Worm (Caenorhabditis elegans) whole organism, early embryonic: ENCODE results near the gene C11G10.1.

Experiments used
- B0310.2 ChIP-seq: sonication (generic microtip); optimal IDR thresholded peaks from 2 replicates; lab custom pipeline; 2016; ENCODE audit warnings: mild to moderate bottlenecking, missing genetic modification characterization, missing compliant biosample characterization
- F13C5.2 ChIP-seq: sonication (generic microtip); optimal IDR thresholded peaks from 2 replicates; lab custom pipeline; 2017; ENCODE audit warnings: mild to moderate bottlenecking, missing genetic modification characterization, inconsistent platforms, missing compliant biosample characterization
- aly-1 ChIP-seq: sonication (generic microtip); optimal IDR thresholded peaks from 2 replicates; lab custom pipeline; 2016; ENCODE audit warnings: missing genetic modification characterization, missing compliant biosample characterization
- ama-1 ChIP-seq: fragments of 150-350 bp; optimal IDR thresholded peaks from 2 replicates; lab custom pipeline; 2014
- ceh-13 ChIP-seq: fragments of 200-800 bp; sonication (Bioruptor generic); optimal IDR thresholded peaks from 2 replicates; lab custom pipeline; 2018; ENCODE audit warnings: mild to moderate bottlenecking, missing genetic modification characterization, missing compliant biosample characterization
- ceh-36 ChIP-seq: sonication (generic microtip); optimal IDR thresholded peaks from 2 replicates; lab custom pipeline; 2016; ENCODE audit warnings: missing genetic modification characterization, inconsistent platforms, missing compliant biosample characterization
- ets-7 ChIP-seq: sonication (generic microtip); optimal IDR thresholded peaks from 2 replicates; lab custom pipeline; 2016; ENCODE audit warnings: missing genotype, missing genetic modification characterization, missing compliant biosample characterization
- flt-1 ChIP-seq: fragments of 200-800 bp; sonication (Bioruptor generic); IDR thresholded peaks from 2 replicates; pipeline ENCODE4 v1.3.6; 2022; ENCODE audit warnings: missing genetic modification characterization, missing compliant biosample characterization
- hmbx-1 ChIP-seq: sonication (generic microtip); optimal IDR thresholded peaks from 2 replicates; lab custom pipeline; 2016; ENCODE audit warnings: mild to moderate bottlenecking, missing genetic modification characterization, missing compliant biosample characterization
- hmg-4 ChIP-seq: fragments of 200-800 bp; sonication (Bioruptor generic); optimal IDR thresholded peaks from 2 replicates; lab custom pipeline; 2018; ENCODE audit warnings: mild to moderate bottlenecking, missing genetic modification characterization, missing compliant biosample characterization
- hnd-1 ChIP-seq: sonication (generic microtip); optimal IDR thresholded peaks from 2 replicates; lab custom pipeline; 2016; ENCODE audit warnings: missing genetic modification characterization, missing compliant biosample characterization
- pes-1 ChIP-seq: fragments of 200-800 bp; sonication (Bioruptor generic); IDR thresholded peaks from 2 replicates; pipeline ENCODE4 v1.3.6; 2022; ENCODE audit warnings: missing genetic modification reagents, missing genetic modification characterization, missing compliant biosample characterization
- scrt-1 ChIP-seq: fragments of 200-800 bp; sonication (Bioruptor generic); IDR thresholded peaks from 2 replicates; pipeline ENCODE4 v1.3.6; 2022; ENCODE audit warnings: missing genetic modification characterization, missing compliant biosample characterization
- sea-1 ChIP-seq: fragments of 200-800 bp; sonication (Bioruptor generic); conservative IDR thresholded peaks from 2 replicates; pipeline ENCODE4 v1.3.6; 2022; ENCODE audit warnings: missing genetic modification characterization, missing compliant biosample characterization
- tbx-11 ChIP-seq: fragments of 200-800 bp; sonication (Bioruptor generic); IDR thresholded peaks from 2 replicates; pipeline ENCODE4 v1.3.6; 2022; ENCODE audit warnings: missing genetic modification characterization, missing compliant biosample characterization
- tbx-37 ChIP-seq: fragments of 200-800 bp; sonication (Bioruptor generic); conservative IDR thresholded peaks from 2 replicates; pipeline ENCODE4 v1.3.6; 2022; ENCODE audit warnings: missing genetic modification reagents, missing genetic modification characterization, missing compliant biosample characterization
- tra-4 ChIP-seq: sonication (generic microtip); optimal IDR thresholded peaks from 2 replicates; lab custom pipeline; 2017; ENCODE audit warnings: missing genetic modification characterization, missing compliant biosample characterization

The C11G10.1 gene

ce11 chrX:15173303-15173904 lies 14.9 kb upstream of the C11G10.1 start, which contains the start of gene ucr-2.2:
ucr-2.2 (plus strand) TSS chrX:15173904.
- TF ChIP-seq tbx-11 (GFP tag; lab: Robert Waterston, UW) (0 out of 2 replicates have a peak, but pooled peaks have one; percentile 40), hnd-1 (tag; lab: Kevin White, UChicago) (no peak), pes-1 (GFP tag; lab: Robert Waterston, UW) (peak; percentile 48; the same call in 1 of the 2 replicates), F13C5.2 (peak; percentile 79), sea-1 (no peak)

ce11 chrX:15170958-15171357 lies 12.4 kb upstream of the C11G10.1 start:
- TF ChIP-seq pes-1 (GFP tag; lab: Robert Waterston, UW) (no peak), tbx-11 (GFP tag; lab: Robert Waterston, UW) (no peak), flt-1 (GFP tag; lab: Robert Waterston, UW) (no peak), sea-1 (no peak)

ce11 chrX:15168424-15168823 lies 9.9 kb upstream of the C11G10.1 start, which contains the start of gene ocr-3:
ocr-3 (plus strand) TSS chrX:15168724.
- TF ChIP-seq pes-1 (GFP tag; lab: Robert Waterston, UW) (no peak), ets-7 (tag; lab: Kevin White, UChicago) (no peak), ama-1 (lab: Kevin White, UChicago) (no peak), tra-4 (tag; lab: Kevin White, UChicago) (no peak), F13C5.2 (no peak)

- TF ChIP-seq ets-7 (tag; lab: Kevin White, UChicago), result no peak
- TF ChIP-seq hmbx-1 (tag; lab: Kevin White, UChicago), result no peak
- no peak for TF ChIP-seq pes-1 (GFP tag; lab: Robert Waterston, UW)
- TF ChIP-seq tra-4 (tag; lab: Kevin White, UChicago), result no peak
- no peak for TF ChIP-seq ama-1 (lab: Kevin White, UChicago)
- TF ChIP-seq tbx-11 (GFP tag; lab: Robert Waterston, UW), result no peak
- TF ChIP-seq F13C5.2, result no peak
- no peak for TF ChIP-seq hmg-4 (GFP tag; lab: Kevin White, UChicago)
- no peak for TF ChIP-seq B0310.2 (tag; lab: Kevin White, UChicago)
- no peak for TF ChIP-seq flt-1 (GFP tag; lab: Robert Waterston, UW)
- TF ChIP-seq scrt-1 (GFP tag; lab: Robert Waterston, UW), result no peak
- TF ChIP-seq ceh-13 (GFP tag; lab: Kevin White, UChicago), result no peak
- no peak for TF ChIP-seq ceh-36
- TF ChIP-seq tbx-37 (GFP tag; lab: Robert Waterston, UW), result no peak
- no peak for TF ChIP-seq hnd-1 (tag; lab: Kevin White, UChicago)
- no peak for TF ChIP-seq aly-1 (tag; lab: Kevin White, UChicago)
Observed at ce11 chrX:15167692-15168091, 9.1 kb upstream of the C11G10.1 start.

ce11 chrX:15166122-15166521 lies 7.6 kb upstream of the C11G10.1 start, which contains the start of gene T10B10.8:
T10B10.8 (minus strand) TSS chrX:15166222.
- TF ChIP-seq ceh-13 (GFP tag; lab: Kevin White, UChicago) (no peak), tbx-11 (GFP tag; lab: Robert Waterston, UW) (no peak), ama-1 (lab: Kevin White, UChicago) (no peak), ets-7 (tag; lab: Kevin White, UChicago) (no peak), flt-1 (GFP tag; lab: Robert Waterston, UW) (no peak), hnd-1 (tag; lab: Kevin White, UChicago) (no peak)

ce11 chrX:15164108-15164507 lies 5.6 kb upstream of the C11G10.1 start, which contains the start of gene T10B10.9:
T10B10.9 (plus strand) TSS chrX:15164408.
- TF ChIP-seq tbx-11 (GFP tag; lab: Robert Waterston, UW) (no peak), ets-7 (tag; lab: Kevin White, UChicago) (no peak), hnd-1 (tag; lab: Kevin White, UChicago) (no peak), ceh-13 (GFP tag; lab: Kevin White, UChicago) (no peak), aly-1 (tag; lab: Kevin White, UChicago) (no peak), F13C5.2 (no peak), hmg-4 (GFP tag; lab: Kevin White, UChicago) (no peak)

- no peak for TF ChIP-seq B0310.2 (tag; lab: Kevin White, UChicago)
- TF ChIP-seq ceh-13 (GFP tag; lab: Kevin White, UChicago), result no peak
- TF ChIP-seq F13C5.2, result no peak
- TF ChIP-seq flt-1 (GFP tag; lab: Robert Waterston, UW), result no peak
- TF ChIP-seq tbx-11 (GFP tag; lab: Robert Waterston, UW), result no peak
- TF ChIP-seq hmg-4 (GFP tag; lab: Kevin White, UChicago), result no peak
- no peak for TF ChIP-seq hmbx-1 (tag; lab: Kevin White, UChicago)
- no peak for TF ChIP-seq sea-1
- no peak for TF ChIP-seq ceh-36
- no peak for TF ChIP-seq ets-7 (tag; lab: Kevin White, UChicago)
- no peak for TF ChIP-seq hnd-1 (tag; lab: Kevin White, UChicago)
- no peak for TF ChIP-seq tbx-37 (GFP tag; lab: Robert Waterston, UW)
- TF ChIP-seq pes-1 (GFP tag; lab: Robert Waterston, UW), result no peak
- TF ChIP-seq tra-4 (tag; lab: Kevin White, UChicago), result no peak
- TF ChIP-seq scrt-1 (GFP tag; lab: Robert Waterston, UW), result no peak
- no peak for TF ChIP-seq ama-1 (lab: Kevin White, UChicago)
- no peak for TF ChIP-seq aly-1 (tag; lab: Kevin White, UChicago)
Observed at ce11 chrX:15163118-15163517, 4.6 kb upstream of the C11G10.1 start.

- no peak for TF ChIP-seq B0310.2 (tag; lab: Kevin White, UChicago)
- no peak for TF ChIP-seq tbx-11 (GFP tag; lab: Robert Waterston, UW)
- TF ChIP-seq ceh-36, result no peak
- no peak for TF ChIP-seq F13C5.2
- no peak for TF ChIP-seq hmg-4 (GFP tag; lab: Kevin White, UChicago)
- no peak for TF ChIP-seq scrt-1 (GFP tag; lab: Robert Waterston, UW)
- no peak for TF ChIP-seq sea-1
- TF ChIP-seq pes-1 (GFP tag; lab: Robert Waterston, UW), result no peak
- TF ChIP-seq tbx-37 (GFP tag; lab: Robert Waterston, UW), result no peak
- TF ChIP-seq ama-1 (lab: Kevin White, UChicago), result no peak
- no peak for TF ChIP-seq aly-1 (tag; lab: Kevin White, UChicago)
- no peak for TF ChIP-seq flt-1 (GFP tag; lab: Robert Waterston, UW)
- no peak for TF ChIP-seq ceh-13 (GFP tag; lab: Kevin White, UChicago)
- TF ChIP-seq ets-7 (tag; lab: Kevin White, UChicago), result no peak
- TF ChIP-seq tra-4 (tag; lab: Kevin White, UChicago), result no peak
Observed at ce11 chrX:15160923-15161322, 2.4 kb upstream of the C11G10.1 start.
